Fruit fly (Drosophila melanogaster): ENCODE results near the gene Gnpnat.

Gnpnat gene

dm6 chr3R:29724745-29725144 is 13.3 kb upstream of the Gnpnat start, which contains the start of the genes Naa40 and CG18731 (continued):
- peak; percentile 44 for TF ChIP-seq CG1603 (tag; optimal IDR thresholded peaks at IDR 0.05)
- no peak for TF ChIP-seq CG11695 (GFP tag; IDR thresholded peaks at IDR 0.05)
- TF ChIP-seq CG4282 (GFP tag; optimal IDR thresholded peaks at IDR 0.05) = no peak
- TF ChIP-seq CG7928 (GFP tag; optimal IDR thresholded peaks at IDR 0.05) = no peak
- TF ChIP-seq CG17186 (GFP tag; optimal IDR thresholded peaks at IDR 0.05) = no peak
- TF ChIP-seq CG9727 (GFP tag; optimal IDR thresholded peaks at IDR 0.05) = no peak
- no peak for TF ChIP-seq Kr (GFP tag; optimal IDR thresholded peaks at IDR 0.05)
- no peak for TF ChIP-seq sima (GFP tag; optimal IDR thresholded peaks at IDR 0.05)
- TF ChIP-seq pan (optimal IDR thresholded peaks at IDR 0.05) = no peak
- no peak for TF ChIP-seq pan (GFP tag; optimal IDR thresholded peaks at IDR 0.05 in 1 of 2, IDR thresholded peaks at IDR 0.05 in 1 of 2)
- no peak for TF ChIP-seq HLHmδ (GFP tag; optimal IDR thresholded peaks at IDR 0.05)
- TF ChIP-seq Dfd (GFP tag; optimal IDR thresholded peaks at IDR 0.05) = no peak
- TF ChIP-seq CG11093 (GFP tag; IDR thresholded peaks at IDR 0.05) = no peak
- TF ChIP-seq tna (GFP tag; IDR thresholded peaks at IDR 0.05; ENCODE audit: partially characterized antibody) = 0 out of 2 replicates have a peak, but pooled peaks have one; percentile 38
- TF ChIP-seq B-H1 (GFP tag; IDR thresholded peaks at IDR 0.05) = no peak
- TF ChIP-seq Drgx (GFP tag; IDR thresholded peaks at IDR 0.05) = no peak
- TF ChIP-seq CG10321 (GFP tag; IDR thresholded peaks at IDR 0.05) = no peak
- TF ChIP-seq run (tag; optimal IDR thresholded peaks at IDR 0.05) = no peak
- no peak for TF ChIP-seq fd64A (GFP tag; optimal IDR thresholded peaks at IDR 0.05)
- peak; percentile 68 for TF ChIP-seq hbn (GFP tag; IDR thresholded peaks at IDR 0.05; ENCODE audit: partially characterized antibody)
- TF ChIP-seq CG1529 (GFP tag; optimal IDR thresholded peaks at IDR 0.05) = no peak
- no peak for TF ChIP-seq slp2 (GFP tag; optimal IDR thresholded peaks at IDR 0.05)
- TF ChIP-seq Dref (GFP tag; IDR thresholded peaks at IDR 0.05) = peak; percentile 71
- no peak for TF ChIP-seq her (GFP tag; optimal IDR thresholded peaks at IDR 0.05)
- TF ChIP-seq sr (GFP tag; IDR thresholded peaks at IDR 0.05) = no peak
- no peak for TF ChIP-seq crc (GFP tag; optimal IDR thresholded peaks at IDR 0.05)
- no peak for TF ChIP-seq eyg (GFP tag; optimal IDR thresholded peaks at IDR 0.05)
- no peak for TF ChIP-seq CG9876 (GFP tag; optimal IDR thresholded peaks at IDR 0.05)
- no peak for TF ChIP-seq CG12155 (GFP tag; optimal IDR thresholded peaks at IDR 0.05)
- no peak for TF ChIP-seq CG42726 (GFP tag; IDR thresholded peaks at IDR 0.05; ENCODE audit: partially characterized antibody)
- TF ChIP-seq nerfin-1 (tag; optimal IDR thresholded peaks at IDR 0.05) = no peak
- TF ChIP-seq CG10147 (GFP tag; optimal IDR thresholded peaks at IDR 0.05) = no peak
- TF ChIP-seq CG14050 (GFP tag; IDR thresholded peaks at IDR 0.05) = no peak
- no peak for TF ChIP-seq HmgD (GFP tag; optimal IDR thresholded peaks at IDR 0.05)
- no peak for TF ChIP-seq dysf (GFP tag; IDR thresholded peaks at IDR 0.05)
- no peak for TF ChIP-seq CG12299 (tag; optimal IDR thresholded peaks at IDR 0.05)
- TF ChIP-seq tio (GFP tag; optimal IDR thresholded peaks at IDR 0.05) = no peak
- peak; percentile 6 for TF ChIP-seq YL-1 (GFP tag; optimal IDR thresholded peaks at IDR 0.05)
- TF ChIP-seq jigr1 (GFP tag; IDR thresholded peaks at IDR 0.05) = no peak
- TF ChIP-seq CG3065 (GFP tag; optimal IDR thresholded peaks at IDR 0.05) = no peak
- no peak for TF ChIP-seq pho (GFP tag; optimal IDR thresholded peaks at IDR 0.05)
- TF ChIP-seq CG15269 (tag; optimal IDR thresholded peaks at IDR 0.05) = no peak
- no peak for TF ChIP-seq MTF-1 (GFP tag; optimal IDR thresholded peaks at IDR 0.05; ENCODE audit: borderline replicate concordance)
- TF ChIP-seq kay (GFP tag; optimal IDR thresholded peaks at IDR 0.05) = no peak
- no peak for TF ChIP-seq CG7372 (GFP tag; IDR thresholded peaks at IDR 0.05)
- TF ChIP-seq lilli (GFP tag; optimal IDR thresholded peaks at IDR 0.05) = no peak
- no peak for TF ChIP-seq CG14965 (GFP tag; optimal IDR thresholded peaks at IDR 0.05; ENCODE audit: borderline replicate concordance)
- TF ChIP-seq Bgb (GFP tag; IDR thresholded peaks at IDR 0.05; ENCODE audit: partially characterized antibody) = peak; percentile 71
- no peak for TF ChIP-seq Neu2 (GFP tag; optimal IDR thresholded peaks at IDR 0.05; ENCODE audit: borderline replicate concordance)
- no peak for TF ChIP-seq tll (GFP tag; optimal IDR thresholded peaks at IDR 0.05)
- TF ChIP-seq CoRest (tag; optimal IDR thresholded peaks at IDR 0.05) = peak; percentile 11
- TF ChIP-seq Lpt (GFP tag; optimal IDR thresholded peaks at IDR 0.05) = no peak
